Worm (Caenorhabditis elegans): ENCODE measurements around the gene F53A9.8.

DNA sequence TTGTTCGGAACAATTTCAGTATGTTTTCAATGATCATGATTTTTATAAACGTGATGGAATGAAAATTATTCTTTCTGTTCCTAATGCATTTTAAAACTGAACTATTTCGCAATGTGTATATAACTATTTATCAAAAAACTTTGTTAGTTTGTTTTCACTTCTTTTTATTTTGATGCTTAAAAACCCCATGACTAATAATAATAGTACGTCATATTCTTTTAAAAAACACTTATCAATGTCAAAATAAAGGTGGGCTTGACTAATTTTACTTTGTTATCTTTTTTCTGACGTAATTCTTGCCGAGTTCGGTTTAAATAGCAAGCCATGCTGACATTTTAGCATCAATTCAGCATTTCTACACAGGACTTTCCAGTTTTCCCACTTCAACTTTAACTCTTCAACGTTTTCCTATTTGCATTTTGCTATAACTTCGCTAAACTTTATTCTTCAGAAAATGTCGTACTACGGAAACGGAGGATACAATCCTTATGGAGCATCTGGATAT is 7.5 kb downstream of the F53A9.8 start, which contains the start of gene F53A9.1:
- TF ChIP-seq pha-4 (tag; optimal IDR thresholded peaks at IDR 0.05) (no peak), ceh-45 (GFP tag; IDR thresholded peaks at IDR 0.05) (no peak), unc-3 (GFP tag; conservative IDR thresholded peaks at IDR 0.05) (no peak), unc-3 (tag; optimal IDR thresholded peaks at IDR 0.05) (no peak)

All from whole organism, late embryonic.